Fruit fly (Drosophila melanogaster) whole organism, embryonic: ENCODE results near the gene RabX6.

Source experiments
- Blimp-1 ChIP-seq: fragments of 200-800 bp; sonication (Bioruptor generic); optimal IDR thresholded peaks from 3 replicates; lab custom pipeline; 2018; ENCODE audit warnings: missing biosample characterization, missing genetic modification characterization, mild to moderate bottlenecking, moderate library complexity, missing genetic modification reagents
- Bteb2 ChIP-seq: fragments of 200-800 bp; sonication (Bioruptor generic); optimal IDR thresholded peaks from 2 replicates; lab custom pipeline; 2016; ENCODE audit warnings: missing biosample characterization, missing genetic modification characterization
- C15 ChIP-seq: fragments of 200-800 bp; sonication (Bioruptor generic); IDR thresholded peaks from 3 replicates; pipeline ENCODE4 v1.3.6; 2022; ENCODE audit warnings: missing biosample characterization, missing genetic modification characterization
- CG10565 ChIP-seq: fragments of 200-800 bp; sonication (Bioruptor generic); optimal IDR thresholded peaks from 3 replicates; lab custom pipeline; 2016; ENCODE audit warnings: missing biosample characterization, mild to moderate bottlenecking, missing genetic modification characterization
- CG11504 ChIP-seq: fragments of 200-800 bp; sonication (Bioruptor generic); optimal IDR thresholded peaks from 3 replicates; lab custom pipeline; 2019; ENCODE audit warnings: missing biosample characterization, mild to moderate bottlenecking, missing genetic modification characterization, moderate library complexity
- CG11695 ChIP-seq: fragments of 200-800 bp; sonication (Bioruptor generic); IDR thresholded peaks from 3 replicates; pipeline ENCODE4 v1.3.6; 2022; ENCODE audit warnings: missing biosample characterization, missing genetic modification characterization
- CG12155 ChIP-seq: fragments of 200-800 bp; sonication (Bioruptor generic); optimal IDR thresholded peaks from 3 replicates; lab custom pipeline; 2016; ENCODE audit warnings: missing biosample characterization, missing genetic modification characterization
- CG12744 ChIP-seq: fragments of 200-800 bp; sonication (Bioruptor generic); optimal IDR thresholded peaks from 2 replicates; lab custom pipeline; 2016; ENCODE audit warnings: missing biosample characterization, missing genetic modification characterization
- CG17361 ChIP-seq: fragments of 200-800 bp; sonication (Bioruptor generic); IDR thresholded peaks from 3 replicates; pipeline ENCODE4 v1.3.6; 2022; ENCODE audit warnings: missing biosample characterization, missing genetic modification characterization
- CG32772 ChIP-seq: fragments of 200-800 bp; sonication (Bioruptor generic); IDR thresholded peaks from 2 replicates; pipeline ENCODE4 v1.3.6; 2022; ENCODE audit warnings: missing biosample characterization, missing genetic modification characterization
- CG3726 ChIP-seq: fragments of 200-800 bp; sonication (Bioruptor generic); IDR thresholded peaks from 3 replicates; pipeline ENCODE4, ENCODE4 v1.3.6; 2022; ENCODE audit warnings: missing biosample characterization, missing genetic modification characterization
- CG4617 ChIP-seq: fragments of 200-800 bp; sonication (Bioruptor generic); optimal IDR thresholded peaks from 3 replicates; lab custom pipeline; 2016; ENCODE audit warnings: missing biosample characterization, missing genetic modification characterization, borderline replicate concordance
- CG6272 ChIP-seq: fragments of 200-800 bp; sonication (Bioruptor generic); IDR thresholded peaks from 2 replicates; pipeline ENCODE4 v1.3.6; 2022; ENCODE audit warnings: missing biosample characterization, missing genetic modification characterization
- CG9876 ChIP-seq: fragments of 200-800 bp; sonication (Bioruptor generic); optimal IDR thresholded peaks from 2 replicates; lab custom pipeline; 2016; ENCODE audit warnings: missing biosample characterization, missing genetic modification characterization
- Deaf1 ChIP-seq: fragments of 200-800 bp; optimal IDR thresholded peaks from 3 replicates; lab custom pipeline; 2019; ENCODE audit warnings: missing biosample characterization, mild to moderate bottlenecking, missing genetic modification characterization, moderate library complexity
- Dfd ChIP-seq, 2 experiments: fragments of >200 bp; optimal IDR thresholded peaks; 2 replicates each; lab custom pipeline; 2017; ENCODE audit warnings: missing biosample characterization in 2 of 2, missing genetic modification characterization in 2 of 2
- Drgx ChIP-seq: fragments of 200-800 bp; sonication (Bioruptor generic); IDR thresholded peaks from 2 replicates; pipeline ENCODE4 v1.3.6; 2022; ENCODE audit warnings: missing biosample characterization, missing genetic modification characterization
- E2f2 ChIP-seq: fragments of 200-800 bp; sonication (Bioruptor generic); IDR thresholded peaks from 2 replicates; pipeline ENCODE4 v1.3.6; 2022; ENCODE audit warnings: missing biosample characterization, missing genetic modification characterization
- Eip74EF ChIP-seq, 2 experiments: fragments of 200-800 bp in 1 of 2; fragments of >200 bp in 1 of 2; sonication (Bioruptor generic) in 1 of 2; optimal IDR thresholded peaks; 2 replicates each; lab custom pipeline; 2017 to 2019; ENCODE audit warnings: missing biosample characterization in 2 of 2, missing genetic modification characterization in 2 of 2, mild to moderate bottlenecking in 1 of 2, moderate library complexity in 1 of 2
- Gsc ChIP-seq: fragments of 200-800 bp; sonication (Bioruptor generic); IDR thresholded peaks from 2 replicates; pipeline ENCODE4 v1.3.6; 2022; ENCODE audit warnings: missing biosample characterization, missing genetic modification characterization
- Hey ChIP-seq: fragments of 200-800 bp; sonication (Bioruptor generic); optimal IDR thresholded peaks from 3 replicates; lab custom pipeline; 2018; ENCODE audit warnings: missing biosample characterization, mild to moderate bottlenecking, missing genetic modification characterization
- Hr3 ChIP-seq: fragments of 200-800 bp; sonication (Bioruptor generic); optimal IDR thresholded peaks from 3 replicates; lab custom pipeline; 2016; ENCODE audit warnings: missing biosample characterization, missing genetic modification characterization
- Hr51 ChIP-seq, 2 experiments: fragments of 200-800 bp; sonication (Bioruptor generic); optimal IDR thresholded peaks; 2 replicates in 1 of 2; 3 replicates in 1 of 2; lab custom pipeline; 2016 to 2018; ENCODE audit warnings: missing biosample characterization in 2 of 2, missing genetic modification characterization in 2 of 2, mild to moderate bottlenecking in 1 of 2, moderate library complexity in 1 of 2
- Hr78 ChIP-seq, 2 experiments: fragments of 200-800 bp in 1 of 2; fragments of >200 bp in 1 of 2; sonication (Bioruptor generic) in 1 of 2; optimal IDR thresholded peaks; 2 replicates each; lab custom pipeline; 2017 to 2019; ENCODE audit warnings: missing biosample characterization in 2 of 2, missing genetic modification characterization in 2 of 2, mild to moderate bottlenecking in 1 of 2, moderate library complexity in 1 of 2
- Pdp1 ChIP-seq, 2 experiments: fragments of 200-800 bp; sonication (Bioruptor generic); optimal IDR thresholded peaks; 3 replicates each; lab custom pipeline; 2016; ENCODE audit warnings: missing biosample characterization in 2 of 2, missing genetic modification characterization in 2 of 2, mild to moderate bottlenecking in 1 of 2, moderate library complexity in 1 of 2
- Sox102F ChIP-seq: fragments of 200-800 bp; sonication (Bioruptor generic); optimal IDR thresholded peaks from 2 replicates; lab custom pipeline; 2018; ENCODE audit warnings: missing biosample characterization, mild to moderate bottlenecking, missing genetic modification characterization, moderate library complexity
- Spps ChIP-seq: fragments of 200-800 bp; sonication (Bioruptor generic); optimal IDR thresholded peaks from 2 replicates; lab custom pipeline; 2018; ENCODE audit warnings: missing biosample characterization, mild to moderate bottlenecking, missing genetic modification characterization
- Stat92E ChIP-seq, 3 experiments: fragments of >200 bp in 2 of 3; fragments of 200-800 bp in 1 of 3; sonication (Bioruptor generic) in 1 of 3; optimal IDR thresholded peaks; 2 replicates each; lab custom pipeline; 2017 to 2019; ENCODE audit warnings: missing biosample characterization in 3 of 3, missing genetic modification characterization in 3 of 3, mild to moderate bottlenecking in 1 of 3, moderate library complexity in 1 of 3
- Xrp1 ChIP-seq: fragments of 200-800 bp; sonication (Bioruptor generic); IDR thresholded peaks from 2 replicates; pipeline ENCODE4 v1.3.6; 2022; ENCODE audit warnings: missing biosample characterization, missing genetic modification characterization
- ac ChIP-seq: fragments of 200-800 bp; sonication (Bioruptor generic); optimal IDR thresholded peaks from 3 replicates; lab custom pipeline; 2017; ENCODE audit warnings: missing biosample characterization, mild to moderate bottlenecking, missing genetic modification characterization
- chm ChIP-seq: fragments of 200-800 bp; sonication (Bioruptor generic); IDR thresholded peaks from 2 replicates; pipeline ENCODE4 v1.3.6; 2022; ENCODE audit warnings: missing biosample characterization, missing genetic modification characterization
- dati ChIP-seq: fragments of 200-800 bp; sonication (Bioruptor generic); IDR thresholded peaks from 2 replicates; pipeline ENCODE4 v1.3.6; 2022; ENCODE audit warnings: missing biosample characterization, missing genetic modification characterization
- exex ChIP-seq: fragments of 200-800 bp; sonication (Bioruptor generic); optimal IDR thresholded peaks from 4 replicates; lab custom pipeline; 2018; ENCODE audit warnings: missing biosample characterization, mild to moderate bottlenecking, missing genetic modification characterization, moderate library complexity
- grn ChIP-seq: fragments of 200-800 bp; sonication (Bioruptor generic); optimal IDR thresholded peaks from 3 replicates; lab custom pipeline; 2017; ENCODE audit warnings: missing biosample characterization, missing genetic modification characterization
- hb ChIP-seq: fragments of 200-800 bp; sonication (Bioruptor generic); IDR thresholded peaks from 3 replicates; pipeline ENCODE4 v1.3.6; 2022; ENCODE audit warnings: missing biosample characterization, missing genetic modification characterization; ENCODE audit not compliant: partially characterized antibody
- inv ChIP-seq: fragments of 200-800 bp; sonication (Bioruptor generic); IDR thresholded peaks from 2 replicates; pipeline ENCODE4 v1.3.6; 2022; ENCODE audit warnings: missing biosample characterization, missing genetic modification characterization; ENCODE audit not compliant: partially characterized antibody
- lab ChIP-seq: fragments of 200-800 bp; sonication (Bioruptor generic); optimal IDR thresholded peaks from 3 replicates; lab custom pipeline; 2017; ENCODE audit warnings: missing biosample characterization, missing genetic modification characterization, mild to moderate bottlenecking, moderate library complexity, missing genetic modification reagents
- lbe ChIP-seq: fragments of 200-800 bp; sonication (Bioruptor generic); optimal IDR thresholded peaks from 2 replicates; lab custom pipeline; 2016; ENCODE audit warnings: missing biosample characterization, mild to moderate bottlenecking, missing genetic modification characterization
- otp ChIP-seq: fragments of 200-800 bp; sonication (Bioruptor generic); IDR thresholded peaks from 3 replicates; pipeline ENCODE4, ENCODE4 v1.3.6; 2022; ENCODE audit warnings: missing biosample characterization, missing genetic modification characterization
- run ChIP-seq: fragments of 200-800 bp; sonication (Bioruptor generic); optimal IDR thresholded peaks from 3 replicates; lab custom pipeline; 2018; ENCODE audit warnings: missing biosample characterization, mild to moderate bottlenecking, missing genetic modification characterization
- sd ChIP-seq: fragments of 200-800 bp; sonication (Bioruptor generic); optimal IDR thresholded peaks from 3 replicates; lab custom pipeline; 2018; ENCODE audit warnings: missing biosample characterization, mild to moderate bottlenecking, missing genetic modification characterization, moderate library complexity
- sens ChIP-seq: fragments of 200-800 bp; sonication (Bioruptor generic); peaks from one replicate; lab custom pipeline; 2016; ENCODE audit warnings: missing biosample characterization, missing genetic modification characterization
- so ChIP-seq: fragments of 200-800 bp; sonication (Bioruptor generic); IDR thresholded peaks from 3 replicates; pipeline ENCODE4 v1.3.6; 2022; ENCODE audit warnings: missing biosample characterization, missing genetic modification characterization
- tna ChIP-seq: fragments of 200-800 bp; sonication (Bioruptor generic); IDR thresholded peaks from 2 replicates; pipeline ENCODE4 v1.3.6; 2022; ENCODE audit warnings: missing biosample characterization, missing genetic modification characterization; ENCODE audit not compliant: partially characterized antibody
- usp ChIP-seq: fragments of >200 bp; optimal IDR thresholded peaks from 2 replicates; lab custom pipeline; 2017; ENCODE audit warnings: missing biosample characterization, missing genetic modification characterization
- vvl ChIP-seq: fragments of 200-800 bp; sonication (Bioruptor generic); IDR thresholded peaks from 2 replicates; pipeline ENCODE4 v1.3.6; 2022; ENCODE audit warnings: missing biosample characterization, missing genetic modification characterization

The RabX6 gene

DNA sequence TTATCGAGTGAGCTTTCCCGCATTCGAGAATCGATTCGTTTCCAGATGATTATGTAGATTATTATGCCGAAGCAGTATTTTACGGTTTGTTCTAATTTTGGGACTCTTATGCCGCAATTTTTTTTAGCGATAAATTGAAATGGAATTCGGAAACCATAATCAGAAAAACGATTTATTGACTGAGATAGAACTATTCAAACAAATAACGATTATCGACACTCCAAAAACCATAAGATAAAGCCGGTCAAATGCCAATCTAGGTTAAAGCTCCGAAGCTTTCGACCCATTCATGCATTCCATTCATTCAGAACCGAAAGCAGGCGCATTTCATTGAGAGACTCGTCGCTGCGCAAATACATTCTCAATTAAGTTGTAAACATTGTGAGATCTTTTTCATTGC lies 42.8 kb upstream of the RabX6 start:
- TF ChIP-seq Hr51 (GFP tag; optimal IDR thresholded peaks at IDR 0.05; lab: Kevin White, UChicago) = no peak
- TF ChIP-seq Hr3 = no peak
- no peak for TF ChIP-seq CG6272 (GFP tag; lab: Robert Waterston, UW)
- peak in 1 of 2 experiments; percentile 23 for TF ChIP-seq Pdp1 (GFP tag; optimal IDR thresholded peaks at IDR 0.05; lab: Kevin White, UChicago)
- no peak for TF ChIP-seq Stat92E (GFP tag; optimal IDR thresholded peaks at IDR 0.05; lab: Kevin White, UChicago)
- TF ChIP-seq lab (GFP tag; lab: Kevin White, UChicago) = no peak
- TF ChIP-seq usp = no peak
- TF ChIP-seq grn (GFP tag; lab: Kevin White, UChicago) = peak; percentile 61
- peak; percentile 58 for TF ChIP-seq sens (GFP tag; lab: Kevin White, UChicago)
- no peak for TF ChIP-seq inv (GFP tag; lab: Robert Waterston, UW)
- no peak for TF ChIP-seq dati
- no peak for TF ChIP-seq CG9876
- TF ChIP-seq Hr78 (GFP tag; optimal IDR thresholded peaks at IDR 0.05; lab: Kevin White, UChicago) = peak in 1 of 2 experiments; percentile 88
- TF ChIP-seq exex = peak; percentile 67
- TF ChIP-seq Deaf1 (tag; lab: Kevin White, UChicago) = peak; percentile 31
- TF ChIP-seq sd (tag; lab: Kevin White, UChicago) = peak; percentile 87
- TF ChIP-seq CG11695 (GFP tag; lab: Robert Waterston, UW) = no peak
- peak; percentile 65 for TF ChIP-seq run (tag; lab: Kevin White, UChicago)
- TF ChIP-seq, all 482 proteins: peak for 8

DNA sequence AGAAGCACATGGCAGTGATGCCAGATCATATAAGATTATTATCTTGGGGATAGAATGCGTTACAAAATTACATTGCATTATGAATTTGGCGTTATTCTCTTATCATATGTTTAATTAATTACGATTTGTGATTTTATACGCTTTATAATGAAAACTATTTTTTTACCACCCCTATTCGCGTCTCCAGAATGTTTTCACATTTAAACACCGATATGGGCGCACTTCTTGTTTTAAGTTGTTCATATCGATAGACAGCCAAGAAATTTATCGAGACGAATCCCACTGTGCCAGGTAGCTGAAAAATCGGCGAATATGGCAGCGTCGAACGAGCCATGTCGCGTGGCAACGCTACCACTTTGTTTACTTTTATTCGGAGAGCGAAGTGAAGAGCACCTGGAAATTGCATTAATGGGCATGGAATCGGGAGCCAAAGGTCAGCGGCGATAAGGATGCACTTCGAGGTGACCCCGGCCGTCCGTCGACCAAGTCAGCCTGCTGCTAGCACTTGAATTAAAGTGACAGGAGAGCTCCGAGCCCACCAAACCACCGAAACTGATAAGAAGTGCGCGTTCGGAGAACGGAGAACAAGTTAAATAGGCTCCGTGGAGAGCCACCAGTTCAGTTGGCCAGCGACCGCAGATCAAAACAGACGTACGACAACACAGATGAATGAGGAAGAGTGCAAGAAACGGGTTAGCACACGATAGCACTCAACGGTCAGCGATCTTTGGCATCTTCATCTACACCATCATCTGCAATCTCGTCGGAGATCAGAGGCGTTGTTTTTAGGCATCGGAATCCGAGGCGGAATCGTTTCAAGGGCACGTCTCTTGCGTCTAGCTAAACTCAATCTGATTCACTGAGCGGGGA lies 41.9 kb upstream of the RabX6 start, which contains the start of gene Gale:
Gale (plus strand) TSS at position 401 of the 870 bp plus-strand sequence.
- TF ChIP-seq lbe (GFP tag; lab: Kevin White, UChicago) = no peak
- TF ChIP-seq CG4617 = no peak
- no peak for TF ChIP-seq chm (GFP tag; lab: Robert Waterston, UW)
- TF ChIP-seq Bteb2 (GFP tag; lab: Kevin White, UChicago) = no peak
- no peak for TF ChIP-seq Hr3
- peak; percentile 2 for TF ChIP-seq CG11504
- TF ChIP-seq otp = no peak
- TF ChIP-seq so = peak; percentile 46; the same call in 1 of the 3 replicates
- no peak for TF ChIP-seq CG3726 (GFP tag; lab: Robert Waterston, UW)
- no peak for TF ChIP-seq Gsc (GFP tag; lab: Robert Waterston, UW)
- TF ChIP-seq CG12744 = no peak
- 0 out of 2 replicates have a peak, but pooled peaks have one; percentile 6 for TF ChIP-seq CG32772 (GFP tag; lab: Robert Waterston, UW)
- TF ChIP-seq Spps (tag; lab: Kevin White, UChicago) = no peak
- no peak for TF ChIP-seq C15 (GFP tag; lab: Robert Waterston, UW)
- TF ChIP-seq Eip74EF (GFP tag; optimal IDR thresholded peaks at IDR 0.05; lab: Kevin White, UChicago) = peak in 1 of 2 experiments; percentile 62
- no peak for TF ChIP-seq Dfd (GFP tag; optimal IDR thresholded peaks at IDR 0.05; lab: Kevin White, UChicago)
- TF ChIP-seq CG12155 (GFP tag; lab: Kevin White, UChicago) = no peak
- TF ChIP-seq E2f2 = peak; percentile 88
- TF ChIP-seq vvl (GFP tag; lab: Robert Waterston, UW) = no peak; the same call in 1 of the 2 replicates
- 0 out of 2 replicates have a peak, but pooled peaks have one; percentile 17 for TF ChIP-seq Drgx (GFP tag; lab: Robert Waterston, UW)
- no peak for TF ChIP-seq Hey (tag; lab: Kevin White, UChicago)
- TF ChIP-seq tna = peak; percentile 61; the same call in 1 of the 2 replicates
- TF ChIP-seq hb (GFP tag; lab: Robert Waterston, UW) = peak; percentile 24; the same call in 1 of the 3 replicates
- no peak for TF ChIP-seq ac
- no peak for TF ChIP-seq Blimp-1 (GFP tag; lab: Kevin White, UChicago)
- no peak for TF ChIP-seq CG10565 (GFP tag; lab: Kevin White, UChicago)
- no peak for TF ChIP-seq CG17361 (GFP tag; lab: Robert Waterston, UW)
- TF ChIP-seq Xrp1 (GFP tag; lab: Robert Waterston, UW) = no peak
- peak in 1 of 2 experiments; percentile 96 for TF ChIP-seq Hr78 (GFP tag; optimal IDR thresholded peaks at IDR 0.05; lab: Kevin White, UChicago)
- TF ChIP-seq run (tag; lab: Kevin White, UChicago) = no peak
- no peak for TF ChIP-seq Sox102F (GFP tag; lab: Kevin White, UChicago)
